Worm (Caenorhabditis elegans) whole organism, dauer: Measurements from ENCODE around the gene nspf-1.
"Not testable (repeated sequence)": the region's sequence is repeated elsewhere in the genome, so short reads cannot be mapped to it uniquely, and the experiment has no call there.

ENCODE experiments used
- unc-62 ChIP-seq: sonication (generic microtip); optimal IDR thresholded peaks from 2 replicates; lab custom pipeline; 2017; ENCODE audit warnings: missing biosample characterization, missing genetic modification reagents, missing genetic modification characterization

nspf-1 gene

ce11 chrII:2681118-2681517, 6.3 kb upstream of the nspf-1 start, which contains the start of gene F34D6.1:
Gene F34D6.1, minus strand, starts transcription at chrII:2681218.
- no peak for TF ChIP-seq unc-62 (GFP tag; lab: Kevin White, UChicago)

ce11 chrII:2684208-2684607, 3.2 kb upstream of the nspf-1 start, which contains the start of gene ceh-87:
Gene ceh-87, minus strand, starts transcription at chrII:2684308.
- no peak for TF ChIP-seq unc-62 (GFP tag; lab: Kevin White, UChicago)

ce11 chrII:2684783-2685182, 2.6 kb upstream of the nspf-1 start:
- no peak for TF ChIP-seq unc-62 (GFP tag; lab: Kevin White, UChicago)

ce11 chrII:2688616-2689015, 1.2 kb downstream of the nspf-1 start, which contains the start of gene nspf-2:
Gene nspf-2, plus strand, starts transcription at chrII:2688916.
- TF ChIP-seq unc-62 (GFP tag; lab: Kevin White, UChicago): not testable (repeated sequence)

ce11 chrII:2690080-2690479, 2.7 kb downstream of the nspf-1 start, which contains the start of gene nspf-3:
Gene nspf-3, minus strand, starts transcription at chrII:2690180.
- TF ChIP-seq unc-62 (GFP tag; lab: Kevin White, UChicago): no peak

ce11 chrII:2692476-2692875, 5.1 kb downstream of the nspf-1 start, which contains the start of gene set-11:
Gene set-11, minus strand, starts transcription at chrII:2692576.
- no peak for TF ChIP-seq unc-62 (GFP tag; lab: Kevin White, UChicago)

ce11 chrII:2695079-2695478, 7.7 kb downstream of the nspf-1 start:
- TF ChIP-seq unc-62 (GFP tag; lab: Kevin White, UChicago): no peak

ce11 chrII:2698378-2698777, 11.0 kb downstream of the nspf-1 start, which contains the start of gene sri-62:
Gene sri-62, minus strand, starts transcription at chrII:2698478.
- TF ChIP-seq unc-62 (GFP tag; lab: Kevin White, UChicago): no peak

- TF ChIP-seq unc-62 (GFP tag; lab: Kevin White, UChicago): no peak
Observed at ce11 chrII:2700229-2700628, 12.8 kb downstream of the nspf-1 start, which contains the start of gene sri-61. Gene sri-61, minus strand, starts transcription at chrII:2700329.

- TF ChIP-seq unc-62 (GFP tag; lab: Kevin White, UChicago): no peak
Observed at ce11 chrII:2702757-2703156, 15.3 kb downstream of the nspf-1 start, which contains the start of gene sri-60. Gene sri-60, minus strand, starts transcription at chrII:2702857.

ce11 chrII:2705200-2705599, 17.8 kb downstream of the nspf-1 start, which contains the start of gene srh-128:
Gene srh-128, minus strand, starts transcription at chrII:2705300.
- no peak for TF ChIP-seq unc-62 (GFP tag; lab: Kevin White, UChicago)

ce11 chrII:2707872-2708271, 20.4 kb downstream of the nspf-1 start, which contains the start of gene Y47G7B.2:
Gene Y47G7B.2, minus strand, starts transcription at chrII:2708014.
- no peak for TF ChIP-seq unc-62 (GFP tag; lab: Kevin White, UChicago)

ce11 chrII:2709942-2710341, 22.5 kb downstream of the nspf-1 start, which contains the start of gene T05A8.1:
Gene T05A8.1, minus strand, starts transcription at chrII:2710042.
- no peak for TF ChIP-seq unc-62 (GFP tag; lab: Kevin White, UChicago)

ce11 chrII:2710919-2711318, 23.5 kb downstream of the nspf-1 start, which contains the start of gene T05A8.2:
Gene T05A8.2, minus strand, starts transcription at chrII:2711019.
- no peak for TF ChIP-seq unc-62 (GFP tag; lab: Kevin White, UChicago)

ce11 chrII:2717335-2717734, 29.9 kb downstream of the nspf-1 start, which contains the start of gene T05A8.3:
Gene T05A8.3, minus strand, starts transcription at chrII:2717435.
- no peak for TF ChIP-seq unc-62 (GFP tag; lab: Kevin White, UChicago)

- TF ChIP-seq unc-62 (GFP tag; lab: Kevin White, UChicago): no peak
Observed at ce11 chrII:2719212-2719611, 31.8 kb downstream of the nspf-1 start.

ce11 chrII:2721992-2722391, 34.6 kb downstream of the nspf-1 start:
- TF ChIP-seq unc-62 (GFP tag; lab: Kevin White, UChicago): no peak
